Worm (Caenorhabditis elegans): ENCODE results near the gene B0035.13.

Gene B0035.13

ce11 chrIV:11284102-11284531 lies 22.4 kb downstream of the B0035.13 start (continued):
- TF ChIP-seq ceh-44 (GFP tag; IDR thresholded peaks at IDR 0.05), result no peak
- TF ChIP-seq vab-7 (GFP tag; IDR thresholded peaks at IDR 0.05), result no peak
- TF ChIP-seq mxl-2 (GFP tag; conservative IDR thresholded peaks at IDR 0.05), result 0 out of 2 replicates have a peak, but pooled peaks have one; percentile 3
- TF ChIP-seq ces-1 (GFP tag; optimal IDR thresholded peaks at IDR 0.05), result no peak
- no peak for TF ChIP-seq Y5F2A.4 (GFP tag; optimal IDR thresholded peaks at IDR 0.05)
- TF ChIP-seq zfp-3 (GFP tag; conservative IDR thresholded peaks at IDR 0.05), result no peak
- no peak for TF ChIP-seq rbr-2 (tag; optimal IDR thresholded peaks at IDR 0.05)
- peak; percentile 12 for TF ChIP-seq T20F7.1 (GFP tag; optimal IDR thresholded peaks at IDR 0.05)
- TF ChIP-seq dmd-9 (GFP tag; IDR thresholded peaks at IDR 0.05), result no peak
- TF ChIP-seq pha-4 (GFP tag; IDR thresholded peaks at IDR 0.05), result peak; percentile 72
- peak; percentile 71 for TF ChIP-seq pha-4 (tag; optimal IDR thresholded peaks at IDR 0.05)
- TF ChIP-seq unc-130 (GFP tag; optimal IDR thresholded peaks at IDR 0.05), result no peak
- no peak for TF ChIP-seq F44E2.7 (GFP tag; IDR thresholded peaks at IDR 0.05)
- no peak for TF ChIP-seq spr-3 (GFP tag; optimal IDR thresholded peaks at IDR 0.05)
- no peak for TF ChIP-seq lin-39 (tag; optimal IDR thresholded peaks at IDR 0.05)
- peak; percentile 28 for TF ChIP-seq hlh-30 (tag; optimal IDR thresholded peaks at IDR 0.05; ENCODE audit: insufficient read depth)
- no peak for TF ChIP-seq fos-1 (tag; optimal IDR thresholded peaks at IDR 0.05)
- peak; percentile 14 for TF ChIP-seq lin-13 (GFP tag; optimal IDR thresholded peaks at IDR 0.05)
- TF ChIP-seq aly-2 (tag; optimal IDR thresholded peaks at IDR 0.05), result no peak
- TF ChIP-seq ceh-82 (tag; optimal IDR thresholded peaks at IDR 0.05), result no peak
- no peak for TF ChIP-seq gei-8 (GFP tag; optimal IDR thresholded peaks at IDR 0.05)
- no peak for TF ChIP-seq madf-9 (GFP tag; conservative IDR thresholded peaks at IDR 0.05)
- TF ChIP-seq lsy-2 (tag; optimal IDR thresholded peaks at IDR 0.05), result no peak
- no peak for TF ChIP-seq nhr-76 (tag; optimal IDR thresholded peaks at IDR 0.05)
- TF ChIP-seq dmd-6 (GFP tag; IDR thresholded peaks at IDR 0.05), result peak; percentile 89
- TF ChIP-seq saeg-2 (GFP tag; IDR thresholded peaks at IDR 0.05), result 0 out of 2 replicates have a peak, but pooled peaks have one; percentile 29
- no peak for TF ChIP-seq Y105C5A.15 (GFP tag; IDR thresholded peaks at IDR 0.05)
- no peak for TF ChIP-seq mdt-29 (GFP tag; IDR thresholded peaks at IDR 0.05)
- no peak for TF ChIP-seq zfp-2 (tag; optimal IDR thresholded peaks at IDR 0.05)
- TF ChIP-seq nhr-25 (tag; optimal IDR thresholded peaks at IDR 0.05; ENCODE audit: borderline replicate concordance, insufficient read depth), result no peak
- no peak for TF ChIP-seq spr-1 (tag; optimal IDR thresholded peaks at IDR 0.05)
- TF ChIP-seq nhr-237 (tag; optimal IDR thresholded peaks at IDR 0.05), result no peak
- no peak for TF ChIP-seq mep-1 (tag; optimal IDR thresholded peaks at IDR 0.05)
- no peak for TF ChIP-seq dpl-1 (GFP tag; optimal IDR thresholded peaks at IDR 0.05)
- TF ChIP-seq F37D6.2 (tag; optimal IDR thresholded peaks at IDR 0.05), result no peak
- TF ChIP-seq lir-3 (tag; optimal IDR thresholded peaks at IDR 0.05), result no peak
- no peak for TF ChIP-seq Y75B8A.6 (GFP tag; IDR thresholded peaks at IDR 0.05)
- peak in 1 of 2 experiments; percentile 58 for TF ChIP-seq mdl-1 (tag; optimal IDR thresholded peaks at IDR 0.05)
- TF ChIP-seq zip-2 (tag; optimal IDR thresholded peaks at IDR 0.05), result no peak
- TF ChIP-seq nhr-41 (GFP tag; IDR thresholded peaks at IDR 0.05), result 0 out of 2 replicates have a peak, but pooled peaks have one; percentile 23
- TF ChIP-seq dve-1 (tag; optimal IDR thresholded peaks at IDR 0.05; ENCODE audit: insufficient read depth), result peak; percentile 93
- TF ChIP-seq daf-8 (GFP tag; IDR thresholded peaks at IDR 0.05), result no peak
- TF ChIP-seq nhr-42 (GFP tag; IDR thresholded peaks at IDR 0.05), result no peak
- TF ChIP-seq T26A8.4 (GFP tag; IDR thresholded peaks at IDR 0.05), result no peak
- TF ChIP-seq hlh-11 (tag; optimal IDR thresholded peaks at IDR 0.05), result peak; percentile 94
- no peak for TF ChIP-seq skn-1 (tag; optimal IDR thresholded peaks at IDR 0.05)
- TF ChIP-seq lin-1 (GFP tag; IDR thresholded peaks at IDR 0.05), result peak; percentile 92
- TF ChIP-seq attf-4 (tag; optimal IDR thresholded peaks at IDR 0.05), result no peak
- TF ChIP-seq madf-5 (GFP tag; IDR thresholded peaks at IDR 0.05), result no peak
- TF ChIP-seq ZK337.2 (GFP tag; IDR thresholded peaks at IDR 0.05), result no peak
- no peak for TF ChIP-seq tag-97 (GFP tag; IDR thresholded peaks at IDR 0.05)
- TF ChIP-seq Y48G9A.11 (GFP tag; IDR thresholded peaks at IDR 0.05), result no peak

Data from whole organism, L4 larva.